Fruit fly (Drosophila melanogaster) whole organism, embryonic: ENCODE measurements around the gene Mst85C.
A peak's percentile ranks its signal among the peaks of the same experiment; 100 is the strongest.

Experiments
- Asciz ChIP-seq: fragments of 200-800 bp; sonication (Bioruptor generic); optimal IDR thresholded peaks from 2 replicates; lab custom pipeline; 2017; ENCODE audit warnings: missing biosample characterization, mild to moderate bottlenecking, missing genetic modification characterization, missing genetic modification reagents
- Blimp-1 ChIP-seq: fragments of 200-800 bp; sonication (Bioruptor generic); optimal IDR thresholded peaks from 3 replicates; lab custom pipeline; 2018; ENCODE audit warnings: missing biosample characterization, missing genetic modification characterization, mild to moderate bottlenecking, moderate library complexity, missing genetic modification reagents
- CG10209 ChIP-seq: fragments of 200-800 bp; sonication (Bioruptor generic); optimal IDR thresholded peaks from 3 replicates; lab custom pipeline; 2017; ENCODE audit warnings: missing biosample characterization, mild to moderate bottlenecking, missing genetic modification characterization, missing genetic modification reagents
- CG10274 ChIP-seq: fragments of 200-800 bp; sonication (Bioruptor generic); optimal IDR thresholded peaks from 3 replicates; lab custom pipeline; 2017; ENCODE audit warnings: missing biosample characterization, mild to moderate bottlenecking, missing genetic modification characterization
- CG10565 ChIP-seq: fragments of 200-800 bp; sonication (Bioruptor generic); optimal IDR thresholded peaks from 3 replicates; lab custom pipeline; 2016; ENCODE audit warnings: missing biosample characterization, mild to moderate bottlenecking, missing genetic modification characterization
- CG11456 ChIP-seq: fragments of 200-800 bp; sonication (Bioruptor generic); IDR thresholded peaks from 3 replicates; pipeline ENCODE4 v1.3.6; 2022; ENCODE audit warnings: missing biosample characterization, missing genetic modification characterization
- CG1233 ChIP-seq: fragments of 200-800 bp; sonication (Bioruptor generic); optimal IDR thresholded peaks from 4 replicates; lab custom pipeline; 2018; ENCODE audit warnings: missing biosample characterization, mild to moderate bottlenecking, missing genetic modification characterization
- CG1647 ChIP-seq: fragments of 200-800 bp; sonication (Bioruptor generic); optimal IDR thresholded peaks from 3 replicates; lab custom pipeline; 2016; ENCODE audit warnings: missing biosample characterization, missing genetic modification characterization
- CG16863 ChIP-seq: fragments of 200-800 bp; sonication (Bioruptor generic); optimal IDR thresholded peaks from 3 replicates; lab custom pipeline; 2016; ENCODE audit warnings: missing biosample characterization, missing genetic modification characterization
- CG17186 ChIP-seq: fragments of 200-800 bp; sonication (Bioruptor generic); optimal IDR thresholded peaks from 3 replicates; lab custom pipeline; 2017; ENCODE audit warnings: missing biosample characterization, missing genetic modification reagents, missing genetic modification characterization
- CG30403 ChIP-seq: fragments of 200-800 bp; sonication (Bioruptor generic); optimal IDR thresholded peaks from 3 replicates; lab custom pipeline; 2016; ENCODE audit warnings: missing biosample characterization, missing genetic modification characterization
- CG42726 ChIP-seq: fragments of 200-800 bp; sonication (Bioruptor generic); IDR thresholded peaks from 2 replicates; pipeline ENCODE4 v1.3.6; 2022; ENCODE audit warnings: missing biosample characterization, missing genetic modification characterization; ENCODE audit not compliant: partially characterized antibody
- CG4360 ChIP-seq: fragments of 200-800 bp; sonication (Bioruptor generic); IDR thresholded peaks from 2 replicates; pipeline ENCODE4 v1.3.6; 2022; ENCODE audit warnings: missing biosample characterization, missing genetic modification characterization
- CG4854 ChIP-seq: fragments of 200-800 bp; sonication (Bioruptor generic); optimal IDR thresholded peaks from 2 replicates; lab custom pipeline; 2016; ENCODE audit warnings: missing biosample characterization, missing genetic modification characterization, inconsistent platforms
- CG6654 ChIP-seq: fragments of 200-800 bp; sonication (Bioruptor generic); optimal IDR thresholded peaks from 2 replicates; lab custom pipeline; 2017; ENCODE audit warnings: missing biosample characterization, mild to moderate bottlenecking, missing genetic modification characterization
- CG6683 ChIP-seq: fragments of 200-800 bp; sonication (Bioruptor generic); optimal IDR thresholded peaks from 2 replicates; lab custom pipeline; 2017; ENCODE audit warnings: missing biosample characterization, mild to moderate bottlenecking, missing genetic modification characterization, missing genetic modification reagents
- CG6813 ChIP-seq: fragments of 200-800 bp; sonication (Bioruptor generic); optimal IDR thresholded peaks from 2 replicates; lab custom pipeline; 2017; ENCODE audit warnings: missing biosample characterization, missing genetic modification characterization, mild to moderate bottlenecking, moderate library complexity, missing genetic modification reagents
- CG7928 ChIP-seq: fragments of 200-800 bp; sonication (Bioruptor generic); optimal IDR thresholded peaks from 2 replicates; lab custom pipeline; 2017; ENCODE audit warnings: missing biosample characterization, mild to moderate bottlenecking, missing genetic modification characterization
- CHES-1-like ChIP-seq: fragments of 200-800 bp; sonication (Bioruptor generic); optimal IDR thresholded peaks from 2 replicates; lab custom pipeline; 2016; ENCODE audit warnings: missing biosample characterization, missing genetic modification characterization
- Deaf1 ChIP-seq: fragments of 200-800 bp; optimal IDR thresholded peaks from 3 replicates; lab custom pipeline; 2019; ENCODE audit warnings: missing biosample characterization, mild to moderate bottlenecking, missing genetic modification characterization, moderate library complexity
- Dip3 ChIP-seq: fragments of 200-800 bp; sonication (Bioruptor generic); optimal IDR thresholded peaks from 3 replicates; lab custom pipeline; 2016; ENCODE audit warnings: missing biosample characterization, missing genetic modification characterization
- Drgx ChIP-seq: fragments of 200-800 bp; sonication (Bioruptor generic); IDR thresholded peaks from 2 replicates; pipeline ENCODE4 v1.3.6; 2022; ENCODE audit warnings: missing biosample characterization, missing genetic modification characterization
- Eip74EF ChIP-seq, 2 experiments: fragments of 200-800 bp in 1 of 2; fragments of >200 bp in 1 of 2; sonication (Bioruptor generic) in 1 of 2; optimal IDR thresholded peaks; 2 replicates each; lab custom pipeline; 2017 to 2019; ENCODE audit warnings: missing biosample characterization in 2 of 2, missing genetic modification characterization in 2 of 2, mild to moderate bottlenecking in 1 of 2, moderate library complexity in 1 of 2
- Hr3 ChIP-seq: fragments of 200-800 bp; sonication (Bioruptor generic); optimal IDR thresholded peaks from 3 replicates; lab custom pipeline; 2016; ENCODE audit warnings: missing biosample characterization, missing genetic modification characterization
- Meics ChIP-seq: fragments of 200-800 bp; sonication (Bioruptor generic); optimal IDR thresholded peaks from 2 replicates; lab custom pipeline; 2017; ENCODE audit warnings: missing biosample characterization, mild to moderate bottlenecking, missing genetic modification characterization
- Myb ChIP-seq: fragments of 200-800 bp; sonication (Bioruptor generic); optimal IDR thresholded peaks from 2 replicates; lab custom pipeline; 2016; ENCODE audit warnings: missing biosample characterization, missing genetic modification characterization
- NFAT ChIP-seq: fragments of 200-800 bp; sonication (Bioruptor generic); IDR thresholded peaks from 2 replicates; pipeline ENCODE4 v1.3.6; 2022; ENCODE audit warnings: missing biosample characterization, missing genetic modification characterization
- NK7.1 ChIP-seq: fragments of 200-800 bp; sonication (Bioruptor generic); optimal IDR thresholded peaks from 3 replicates; lab custom pipeline; 2016; ENCODE audit warnings: missing biosample characterization, missing genetic modification characterization
- Pdp1 ChIP-seq, 2 experiments: fragments of 200-800 bp; sonication (Bioruptor generic); optimal IDR thresholded peaks; 3 replicates each; lab custom pipeline; 2016; ENCODE audit warnings: missing biosample characterization in 2 of 2, missing genetic modification characterization in 2 of 2, mild to moderate bottlenecking in 1 of 2, moderate library complexity in 1 of 2
- Sox100B ChIP-seq: fragments of 200-800 bp; sonication (Bioruptor generic); optimal IDR thresholded peaks from 3 replicates; lab custom pipeline; 2018; ENCODE audit warnings: missing biosample characterization, mild to moderate bottlenecking, missing genetic modification characterization
- abd-A ChIP-seq: fragments of 200-800 bp; sonication (Bioruptor generic); optimal IDR thresholded peaks from 3 replicates; lab custom pipeline; 2019; ENCODE audit warnings: missing biosample characterization, mild to moderate bottlenecking, missing genetic modification characterization, moderate library complexity
- bab2 ChIP-seq: fragments of 200-800 bp; sonication (Bioruptor generic); optimal IDR thresholded peaks from 2 replicates; lab custom pipeline; 2016; ENCODE audit warnings: missing biosample characterization, missing genetic modification characterization
- br ChIP-seq: fragments of >200 bp; optimal IDR thresholded peaks from 2 replicates; lab custom pipeline; 2017
- crol ChIP-seq: fragments of 200-800 bp; sonication (Bioruptor generic); IDR thresholded peaks from 2 replicates; pipeline ENCODE4 v1.3.6; 2022; ENCODE audit warnings: missing biosample characterization, missing genetic modification characterization
- cwo ChIP-seq: fragments of 200-800 bp; sonication (Bioruptor generic); optimal IDR thresholded peaks from 3 replicates; lab custom pipeline; 2017; ENCODE audit warnings: missing biosample characterization, missing genetic modification characterization, mild to moderate bottlenecking, moderate library complexity, missing genetic modification reagents
- disco-r ChIP-seq: fragments of 200-800 bp; sonication (Bioruptor generic); optimal IDR thresholded peaks from 2 replicates; lab custom pipeline; 2016; ENCODE audit warnings: missing biosample characterization, missing genetic modification characterization
- emc ChIP-seq: fragments of 200-800 bp; sonication (Bioruptor generic); optimal IDR thresholded peaks from 2 replicates; lab custom pipeline; 2016; ENCODE audit warnings: missing biosample characterization, missing genetic modification characterization
- fd3F ChIP-seq: fragments of 200-800 bp; sonication (Bioruptor generic); optimal IDR thresholded peaks from 2 replicates; lab custom pipeline; 2018; ENCODE audit warnings: missing biosample characterization, mild to moderate bottlenecking, missing genetic modification characterization, moderate library complexity
- kay ChIP-seq: fragments of 200-800 bp; sonication (Bioruptor generic); optimal IDR thresholded peaks from 2 replicates; lab custom pipeline; 2016; ENCODE audit warnings: missing biosample characterization, missing genetic modification characterization
- kni ChIP-seq: fragments of 200-800 bp; sonication (Bioruptor generic); optimal IDR thresholded peaks from 3 replicates; lab custom pipeline; 2017; ENCODE audit warnings: mild to moderate bottlenecking, missing biosample characterization, missing genetic modification reagents, missing genetic modification characterization
- knrl ChIP-seq: fragments of 200-800 bp; sonication (Bioruptor generic); IDR thresholded peaks from 3 replicates; pipeline ENCODE4 v1.3.6; 2022; ENCODE audit warnings: missing biosample characterization, missing genetic modification characterization; ENCODE audit not compliant: partially characterized antibody
- nom ChIP-seq: fragments of 200-800 bp; sonication (Bioruptor generic); optimal IDR thresholded peaks from 2 replicates; lab custom pipeline; 2017; ENCODE audit warnings: missing biosample characterization, missing genetic modification characterization, mild to moderate bottlenecking, moderate library complexity, missing genetic modification reagents
- pita ChIP-seq: fragments of 200-800 bp; sonication (Bioruptor generic); optimal IDR thresholded peaks from 2 replicates; lab custom pipeline; 2017; ENCODE audit warnings: missing biosample characterization, mild to moderate bottlenecking, missing genetic modification characterization
- shn ChIP-seq: fragments of 200-800 bp; sonication (Bioruptor generic); optimal IDR thresholded peaks from 3 replicates; lab custom pipeline; 2016; ENCODE audit warnings: missing biosample characterization, missing genetic modification characterization
- sima ChIP-seq: fragments of 200-800 bp; sonication (Bioruptor generic); optimal IDR thresholded peaks from 2 replicates; lab custom pipeline; 2016; ENCODE audit warnings: missing biosample characterization, missing genetic modification characterization
- tap ChIP-seq: fragments of 200-800 bp; optimal IDR thresholded peaks from 3 replicates; lab custom pipeline; 2019; ENCODE audit warnings: missing biosample characterization, mild to moderate bottlenecking, missing genetic modification characterization, moderate library complexity
- tll ChIP-seq, 2 experiments: fragments of 200-800 bp in 1 of 2; fragments of >200 bp in 1 of 2; sonication (Bioruptor generic) in 1 of 2; optimal IDR thresholded peaks; 2 replicates each; lab custom pipeline; 2017 to 2019; ENCODE audit warnings: missing biosample characterization in 2 of 2, missing genetic modification characterization in 2 of 2, mild to moderate bottlenecking in 1 of 2, moderate library complexity in 1 of 2
- trem ChIP-seq: fragments of 200-800 bp; optimal IDR thresholded peaks from 3 replicates; lab custom pipeline; 2019; ENCODE audit warnings: missing biosample characterization, mild to moderate bottlenecking, missing genetic modification characterization, moderate library complexity

The Mst85C gene

DNA sequence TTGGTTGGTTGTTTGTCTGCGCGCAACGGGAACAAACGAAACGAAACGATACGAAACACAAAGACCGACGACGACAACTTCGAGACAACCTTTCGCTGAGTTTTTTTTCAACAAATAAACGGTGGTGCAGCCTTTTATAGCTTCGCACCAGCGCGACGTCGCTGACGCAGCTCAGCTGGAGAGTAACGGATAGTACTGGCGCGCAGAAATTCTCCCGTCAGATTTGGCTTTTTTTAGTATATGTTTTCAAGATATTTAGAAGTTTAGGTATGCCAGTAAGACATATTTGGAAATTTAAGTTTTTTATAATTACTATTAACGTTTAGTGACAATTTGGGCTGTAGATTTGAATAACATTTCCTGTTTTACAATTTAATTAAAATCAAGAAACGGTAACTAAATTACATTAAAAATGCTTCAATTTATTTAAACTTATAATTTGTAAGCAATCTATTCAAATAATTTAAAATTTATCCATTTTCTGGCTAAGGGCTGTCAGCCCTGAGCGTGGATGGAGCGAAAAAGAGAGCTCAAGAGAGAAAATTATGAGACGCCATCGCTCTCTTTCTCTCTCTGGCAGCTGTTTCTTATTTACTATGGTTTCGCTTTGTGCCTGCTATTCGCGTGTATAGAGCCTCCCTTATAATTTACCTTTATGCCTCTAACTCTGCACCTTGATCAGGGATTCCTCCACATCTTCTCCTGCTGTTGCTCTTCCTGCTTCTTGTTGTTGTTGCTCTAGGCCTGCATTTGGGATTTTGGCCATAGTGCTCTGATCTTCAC, 14.6 kb upstream of the Mst85C start (continued):
- TF ChIP-seq CG6813 (GFP tag; lab: Kevin White, UChicago) (peak; percentile 61), abd-A (peak; percentile 58), Deaf1 (tag; lab: Kevin White, UChicago) (peak; percentile 82), Hr3 (GFP tag; lab: Kevin White, UChicago) (peak; percentile 63), fd3F (GFP tag; lab: Kevin White, UChicago) (peak; percentile 70), CG1647 (GFP tag; lab: Kevin White, UChicago) (no peak), Drgx (peak; percentile 76), Eip74EF (GFP tag; optimal IDR thresholded peaks at IDR 0.05; lab: Kevin White, UChicago) (peak in 1 of 2 experiments; percentile 87), pita (no peak), kay (GFP tag; lab: Kevin White, UChicago) (peak; percentile 66), tap (tag; lab: Kevin White, UChicago) (peak; percentile 79), CG10565 (GFP tag; lab: Kevin White, UChicago) (no peak), nom (GFP tag; lab: Kevin White, UChicago) (peak; percentile 85), Blimp-1 (GFP tag; lab: Kevin White, UChicago) (peak; percentile 73), disco-r (GFP tag; lab: Kevin White, UChicago) (peak; percentile 15), Asciz (GFP tag; lab: Kevin White, UChicago) (peak; percentile 77), trem (tag; lab: Kevin White, UChicago) (peak; percentile 78), CG17186 (peak; percentile 14), CG1233 (peak; percentile 88), Pdp1 (GFP tag; optimal IDR thresholded peaks at IDR 0.05; lab: Kevin White, UChicago) (peak; percentile 19 to 43), Myb (peak; percentile 72), emc (GFP tag; lab: Kevin White, UChicago) (no peak), bab2 (GFP tag; lab: Kevin White, UChicago) (no peak), Sox100B (GFP tag; lab: Kevin White, UChicago) (peak; percentile 93), CG16863 (GFP tag; lab: Kevin White, UChicago) (peak; percentile 25), CG10209 (GFP tag; lab: Kevin White, UChicago) (peak; percentile 82), sima (no peak), crol (GFP tag; lab: Robert Waterston, UW) (no peak), CG7928 (GFP tag; lab: Kevin White, UChicago) (peak; percentile 68), CG42726 (GFP tag; lab: Robert Waterston, UW) (peak; percentile 75; the same call in 1 of the 2 replicates), CG11456 (GFP tag; lab: Robert Waterston, UW) (no peak), br (lab: Kevin White, UChicago) (no peak), CG4360 (peak; percentile 94), CG30403 (GFP tag; lab: Kevin White, UChicago) (peak; percentile 88), NFAT (GFP tag; lab: Robert Waterston, UW) (peak; percentile 21; the same call in 1 of the 2 replicates), Meics (GFP tag; lab: Kevin White, UChicago) (peak; percentile 92), CG6683 (GFP tag; lab: Kevin White, UChicago) (peak; percentile 85), CHES-1-like (GFP tag; lab: Kevin White, UChicago) (no peak), tll (GFP tag; optimal IDR thresholded peaks at IDR 0.05; lab: Kevin White, UChicago) (no peak), Dip3 (peak; percentile 20), kni (GFP tag; lab: Kevin White, UChicago) (peak; percentile 64), shn (GFP tag; lab: Kevin White, UChicago) (no peak), NK7.1 (GFP tag; lab: Kevin White, UChicago) (no peak), knrl (GFP tag; lab: Robert Waterston, UW) (no peak), CG4854 (GFP tag; lab: Kevin White, UChicago) (peak; percentile 30), CG6654 (GFP tag; lab: Kevin White, UChicago) (peak; percentile 44), cwo (peak; percentile 81), CG10274 (GFP tag; lab: Kevin White, UChicago) (peak; percentile 45)
